Worm (Caenorhabditis elegans) whole organism, L2 larva: ENCODE measurements around the gene pac-1.

Experiments used
- ama-1 ChIP-seq: fragments of 150-350 bp; optimal IDR thresholded peaks from 2 replicates; lab custom pipeline; 2018; ENCODE audit warnings: inconsistent platforms
- ceh-82 ChIP-seq: fragments of 150-350 bp; optimal IDR thresholded peaks from 2 replicates; lab custom pipeline; 2014; ENCODE audit warnings: missing biosample characterization, missing genetic modification characterization
- nhr-21 ChIP-seq: fragments of 150-350 bp; optimal IDR thresholded peaks from 2 replicates; lab custom pipeline; 2014; ENCODE audit warnings: missing biosample characterization, missing genetic modification characterization
- nhr-25 ChIP-seq: fragments of 150-350 bp; sonication (generic microtip); optimal IDR thresholded peaks from 3 replicates; lab custom pipeline; 2014; ENCODE audit warnings: missing biosample characterization, missing genetic modification characterization
- ztf-11 ChIP-seq: sonication (generic microtip); optimal IDR thresholded peaks from 2 replicates; lab custom pipeline; 2017; ENCODE audit warnings: missing biosample characterization, missing genetic modification characterization

DNA sequence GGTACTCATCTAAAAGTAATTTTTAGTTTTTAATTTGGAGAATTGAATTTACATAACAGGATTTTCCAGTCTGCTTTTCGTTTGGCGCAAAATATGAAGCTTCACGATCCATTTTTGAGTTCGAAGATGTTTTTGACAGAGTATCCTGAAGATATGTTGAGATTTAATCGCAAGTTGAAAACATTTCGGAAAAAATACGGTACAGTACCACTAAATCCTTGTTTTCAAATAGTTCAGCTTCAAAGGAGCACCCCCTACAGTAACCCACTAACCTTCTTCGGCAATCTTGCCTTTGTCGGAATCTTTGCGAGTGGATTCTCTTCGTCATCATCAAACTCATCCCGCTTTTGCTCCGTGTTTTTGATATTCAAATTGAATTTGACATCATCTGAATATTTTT, 24.2 kb downstream of the pac-1 start:
- no peak for TF ChIP-seq ztf-11 (tag; lab: Kevin White, UChicago)
- no peak for TF ChIP-seq ceh-82 (tag; lab: Kevin White, UChicago)
- TF ChIP-seq ama-1 = no peak
- no peak for TF ChIP-seq nhr-21 (tag; lab: Kevin White, UChicago)
- TF ChIP-seq nhr-25 (tag; lab: Kevin White, UChicago) = no peak
